Fruit fly (Drosophila melanogaster) whole organism, embryonic: ENCODE data around the gene Gyc89Da.

Experiments
- CG12155 ChIP-seq: fragments of 200-800 bp; sonication (Bioruptor generic); optimal IDR thresholded peaks from 3 replicates; lab custom pipeline; 2016; ENCODE audit warnings: missing biosample characterization, missing genetic modification characterization
- CG1233 ChIP-seq: fragments of 200-800 bp; sonication (Bioruptor generic); optimal IDR thresholded peaks from 4 replicates; lab custom pipeline; 2018; ENCODE audit warnings: missing biosample characterization, mild to moderate bottlenecking, missing genetic modification characterization
- CG14050 ChIP-seq: fragments of 200-800 bp; sonication (Bioruptor generic); IDR thresholded peaks from 3 replicates; pipeline ENCODE4 v1.3.6; 2022; ENCODE audit warnings: missing biosample characterization, missing genetic modification characterization
- CG15479 ChIP-seq: fragments of 200-800 bp; sonication (Bioruptor generic); optimal IDR thresholded peaks from 3 replicates; lab custom pipeline; 2019; ENCODE audit warnings: missing biosample characterization, mild to moderate bottlenecking, missing genetic modification characterization, moderate library complexity
- CG17568 ChIP-seq: fragments of 200-800 bp; sonication (Bioruptor generic); optimal IDR thresholded peaks from 2 replicates; lab custom pipeline; 2018; ENCODE audit warnings: missing biosample characterization, mild to moderate bottlenecking, missing genetic modification characterization, moderate library complexity
- CG1792 ChIP-seq: fragments of 200-800 bp; sonication (Bioruptor generic); optimal IDR thresholded peaks from 2 replicates; lab custom pipeline; 2016; ENCODE audit warnings: missing biosample characterization, missing genetic modification characterization
- CG3065 ChIP-seq: fragments of 200-800 bp; sonication (Bioruptor generic); optimal IDR thresholded peaks from 2 replicates; lab custom pipeline; 2016; ENCODE audit warnings: missing biosample characterization, missing genetic modification characterization
- CG31441 ChIP-seq: fragments of 200-800 bp; sonication (Bioruptor generic); IDR thresholded peaks from 2 replicates; pipeline ENCODE4 v1.3.6; 2022; ENCODE audit warnings: missing biosample characterization, missing genetic modification characterization
- CG32767 ChIP-seq: fragments of 200-800 bp; sonication (Bioruptor generic); IDR thresholded peaks from 2 replicates; pipeline ENCODE4 v1.3.6; 2022; ENCODE audit warnings: missing biosample characterization, missing genetic modification characterization
- CG5180 ChIP-seq: fragments of 200-800 bp; sonication (Bioruptor generic); optimal IDR thresholded peaks from 3 replicates; lab custom pipeline; 2017; ENCODE audit warnings: missing biosample characterization, missing genetic modification characterization, mild to moderate bottlenecking, moderate library complexity, missing genetic modification reagents
- CG6765 ChIP-seq: fragments of 200-800 bp; sonication (Bioruptor generic); optimal IDR thresholded peaks from 3 replicates; lab custom pipeline; 2017; ENCODE audit warnings: missing biosample characterization, mild to moderate bottlenecking, missing genetic modification characterization
- CG7556 ChIP-seq: fragments of 200-800 bp; sonication (Bioruptor generic); optimal IDR thresholded peaks from 2 replicates; lab custom pipeline; 2017; ENCODE audit warnings: missing biosample characterization, mild to moderate bottlenecking, missing genetic modification characterization
- Fer1 ChIP-seq: fragments of 200-800 bp; sonication (Bioruptor generic); optimal IDR thresholded peaks from 2 replicates; lab custom pipeline; 2017; ENCODE audit warnings: missing biosample characterization, mild to moderate bottlenecking, missing genetic modification characterization
- Fer2 ChIP-seq: fragments of 200-800 bp; sonication (Bioruptor generic); optimal IDR thresholded peaks from 2 replicates; lab custom pipeline; 2018; ENCODE audit warnings: missing biosample characterization, mild to moderate bottlenecking, missing genetic modification characterization, moderate library complexity
- H15 ChIP-seq: fragments of 200-800 bp; sonication (Bioruptor generic); IDR thresholded peaks from 3 replicates; pipeline ENCODE4 v1.3.6; 2022; ENCODE audit warnings: missing biosample characterization, missing genetic modification characterization
- HLH54F ChIP-seq: fragments of 200-800 bp; sonication (Bioruptor generic); optimal IDR thresholded peaks from 3 replicates; lab custom pipeline; 2016; ENCODE audit warnings: missing biosample characterization, missing genetic modification characterization
- HLHmδ ChIP-seq: fragments of 200-800 bp; sonication (Bioruptor generic); optimal IDR thresholded peaks from 2 replicates; lab custom pipeline; 2018; ENCODE audit warnings: missing biosample characterization, mild to moderate bottlenecking, missing genetic modification characterization, moderate library complexity
- HmgD ChIP-seq: fragments of 200-800 bp; sonication (Bioruptor generic); optimal IDR thresholded peaks from 3 replicates; lab custom pipeline; 2016; ENCODE audit warnings: missing biosample characterization, missing genetic modification characterization
- Kr ChIP-seq: fragments of 200-800 bp; sonication (Bioruptor generic); optimal IDR thresholded peaks from 2 replicates; lab custom pipeline; 2017; ENCODE audit warnings: missing biosample characterization, mild to moderate bottlenecking, missing genetic modification characterization
- Lpt ChIP-seq: fragments of >200 bp; optimal IDR thresholded peaks from 2 replicates; lab custom pipeline; 2018; ENCODE audit warnings: missing biosample characterization, missing genetic modification characterization
- Med ChIP-seq: fragments of 200-800 bp; sonication (Bioruptor generic); peaks from one replicate; lab custom pipeline; 2016; ENCODE audit warnings: missing biosample characterization, missing genetic modification characterization, mild to moderate bottlenecking, inconsistent platforms, moderate library complexity
- NC2α ChIP-seq: fragments of 200-800 bp; sonication (Bioruptor generic); optimal IDR thresholded peaks from 2 replicates; lab custom pipeline; 2016; ENCODE audit warnings: missing biosample characterization, missing genetic modification characterization
- NfI ChIP-seq: fragments of 200-800 bp; sonication (Bioruptor generic); optimal IDR thresholded peaks from 3 replicates; lab custom pipeline; 2018; ENCODE audit warnings: missing biosample characterization, mild to moderate bottlenecking, missing genetic modification characterization, moderate library complexity
- Opbp ChIP-seq: fragments of 200-800 bp; sonication (Bioruptor generic); IDR thresholded peaks from 3 replicates; pipeline ENCODE4 v1.3.6; 2022; ENCODE audit warnings: missing biosample characterization, missing genetic modification characterization; ENCODE audit not compliant: partially characterized antibody
- Sox102F ChIP-seq: fragments of 200-800 bp; sonication (Bioruptor generic); optimal IDR thresholded peaks from 2 replicates; lab custom pipeline; 2018; ENCODE audit warnings: missing biosample characterization, mild to moderate bottlenecking, missing genetic modification characterization, moderate library complexity
- Trl ChIP-seq, 3 experiments: fragments of >200 bp in 2 of 3; fragments of 200-800 bp in 1 of 3; sonication (Bioruptor generic) in 1 of 3; optimal IDR thresholded peaks; 2 replicates in 1 of 3; 3 replicates in 2 of 3; lab custom pipeline; 2016 to 2017; ENCODE audit warnings: missing biosample characterization in 1 of 3, missing genetic modification characterization in 1 of 3
- YL-1 ChIP-seq: fragments of 200-800 bp; sonication (Bioruptor generic); optimal IDR thresholded peaks from 3 replicates; lab custom pipeline; 2017; ENCODE audit warnings: missing biosample characterization, mild to moderate bottlenecking, missing genetic modification characterization
- ab ChIP-seq: fragments of 200-800 bp; sonication (Bioruptor generic); optimal IDR thresholded peaks from 2 replicates; lab custom pipeline; 2016; ENCODE audit warnings: missing biosample characterization, missing genetic modification characterization
- amos ChIP-seq: fragments of 200-800 bp; sonication (Bioruptor generic); IDR thresholded peaks from 2 replicates; pipeline ENCODE4 v1.3.6; 2022; ENCODE audit warnings: missing biosample characterization, missing genetic modification characterization; ENCODE audit not compliant: partially characterized antibody
- ap ChIP-seq: fragments of 200-800 bp; sonication (Bioruptor generic); IDR thresholded peaks from 2 replicates; pipeline ENCODE4 v1.3.6; 2022; ENCODE audit warnings: missing biosample characterization, missing genetic modification characterization
- cad ChIP-seq: fragments of >200 bp; optimal IDR thresholded peaks from 2 replicates; lab custom pipeline; 2017; ENCODE audit warnings: missing biosample characterization, missing genetic modification characterization
- cg ChIP-seq: fragments of 200-800 bp; sonication (Bioruptor generic); optimal IDR thresholded peaks from 3 replicates; lab custom pipeline; 2019; ENCODE audit warnings: missing biosample characterization, mild to moderate bottlenecking, missing genetic modification characterization, moderate library complexity
- chif ChIP-seq, 2 experiments: fragments of 200-800 bp; sonication (Bioruptor generic); optimal IDR thresholded peaks; 3 replicates each; lab custom pipeline; 2016; ENCODE audit warnings: missing biosample characterization in 2 of 2, missing genetic modification characterization in 2 of 2
- dysf ChIP-seq: fragments of 200-800 bp; sonication (Bioruptor generic); IDR thresholded peaks from 3 replicates; pipeline ENCODE4 v1.3.6; 2022; ENCODE audit warnings: missing biosample characterization, missing genetic modification characterization
- gfzf ChIP-seq: fragments of 200-800 bp; sonication (Bioruptor generic); optimal IDR thresholded peaks from 2 replicates; lab custom pipeline; 2016; ENCODE audit warnings: missing biosample characterization, mild to moderate bottlenecking, missing genetic modification characterization, moderate library complexity
- gro ChIP-seq: fragments of 200-800 bp; sonication (Bioruptor generic); optimal IDR thresholded peaks from 2 replicates; lab custom pipeline; 2016; ENCODE audit warnings: missing biosample characterization, missing genetic modification characterization
- gsb-n ChIP-seq: fragments of 200-800 bp; sonication (Bioruptor generic); optimal IDR thresholded peaks from 3 replicates; lab custom pipeline; 2018; ENCODE audit warnings: missing biosample characterization, mild to moderate bottlenecking, missing genetic modification characterization
- hkb ChIP-seq, 2 experiments: fragments of 200-800 bp in 1 of 2; fragments of >200 bp in 1 of 2; sonication (Bioruptor generic) in 1 of 2; IDR thresholded peaks in 1 of 2; optimal IDR thresholded peaks in 1 of 2; 2 replicates each; pipeline versions ENCODE4 v1.3.6 to Lab custom; 2017 to 2022; ENCODE audit warnings: missing biosample characterization in 1 of 2, missing genetic modification characterization in 1 of 2
- inv ChIP-seq: fragments of 200-800 bp; sonication (Bioruptor generic); IDR thresholded peaks from 2 replicates; pipeline ENCODE4 v1.3.6; 2022; ENCODE audit warnings: missing biosample characterization, missing genetic modification characterization; ENCODE audit not compliant: partially characterized antibody
- mam ChIP-seq: fragments of 200-800 bp; sonication (Bioruptor generic); optimal IDR thresholded peaks from 3 replicates; lab custom pipeline; 2016; ENCODE audit warnings: missing biosample characterization, missing genetic modification characterization
- psq ChIP-seq: fragments of 200-800 bp; sonication (Bioruptor generic); optimal IDR thresholded peaks from 2 replicates; lab custom pipeline; 2017; ENCODE audit warnings: missing biosample characterization, missing genetic modification characterization
- ro ChIP-seq: fragments of 200-800 bp; sonication (Bioruptor generic); IDR thresholded peaks from 2 replicates; pipeline ENCODE4 v1.3.6; 2022; ENCODE audit warnings: missing biosample characterization, missing genetic modification characterization
- sc ChIP-seq, 3 experiments: fragments of >200 bp in 2 of 3; fragments of 200-800 bp in 1 of 3; sonication (Bioruptor generic) in 1 of 3; optimal IDR thresholded peaks; 2 replicates in 2 of 3; 3 replicates in 1 of 3; lab custom pipeline; 2017; ENCODE audit warnings: mild to moderate bottlenecking in 1 of 3, missing biosample characterization in 1 of 3, missing genetic modification characterization in 1 of 3, missing genetic modification reagents in 1 of 3
- seq ChIP-seq: fragments of 200-800 bp; sonication (Bioruptor generic); IDR thresholded peaks from 2 replicates; pipeline ENCODE4 v1.3.6; 2022; ENCODE audit warnings: missing biosample characterization, missing genetic modification characterization
- sisA ChIP-seq: fragments of 200-800 bp; sonication (Bioruptor generic); IDR thresholded peaks from 2 replicates; pipeline ENCODE4 v1.3.6; 2022; ENCODE audit warnings: missing biosample characterization, missing genetic modification characterization
- tio ChIP-seq: fragments of 200-800 bp; sonication (Bioruptor generic); optimal IDR thresholded peaks from 2 replicates; lab custom pipeline; 2017; ENCODE audit warnings: missing biosample characterization, missing genetic modification characterization, inconsistent platforms
- tx ChIP-seq: fragments of 200-800 bp; sonication (Bioruptor generic); optimal IDR thresholded peaks from 2 replicates; lab custom pipeline; 2016; ENCODE audit warnings: missing biosample characterization, missing genetic modification characterization
- wdn ChIP-seq: fragments of 200-800 bp; sonication (Bioruptor generic); IDR thresholded peaks from 2 replicates; pipeline ENCODE4 v1.3.6; 2022; ENCODE audit warnings: missing biosample characterization, missing genetic modification characterization
- yki ChIP-seq: fragments of >200 bp; optimal IDR thresholded peaks from 3 replicates; lab custom pipeline; 2018
- zen2 ChIP-seq: fragments of 200-800 bp; sonication (Bioruptor generic); IDR thresholded peaks from 3 replicates; pipeline ENCODE4 v1.3.6; 2022; ENCODE audit warnings: missing biosample characterization, missing genetic modification characterization; ENCODE audit not compliant: partially characterized antibody

Gyc89Da gene

dm6 chr3R:16441367-16441923 lies 31.0 kb upstream of the Gyc89Da start, which contains the start of gene ema (continued):
- no peak for TF ChIP-seq Trl (optimal IDR thresholded peaks at IDR 0.05; lab: Kevin White, UChicago)
- TF ChIP-seq Trl (GFP tag; optimal IDR thresholded peaks at IDR 0.05; lab: Kevin White, UChicago) = no peak
- TF ChIP-seq CG15479 (GFP tag; lab: Kevin White, UChicago) = no peak
- TF ChIP-seq ap = no peak
- TF ChIP-seq CG14050 (GFP tag; lab: Robert Waterston, UW) = no peak
- no peak for TF ChIP-seq H15 (GFP tag; lab: Robert Waterston, UW)
- TF ChIP-seq dysf (GFP tag; lab: Robert Waterston, UW) = no peak
- no peak for TF ChIP-seq HmgD (GFP tag; lab: Kevin White, UChicago)
- TF ChIP-seq CG5180 (GFP tag; lab: Kevin White, UChicago) = no peak
- TF ChIP-seq NfI (GFP tag; lab: Kevin White, UChicago) = peak; percentile 11
- no peak for TF ChIP-seq tx
- TF ChIP-seq ro (GFP tag; lab: Robert Waterston, UW) = no peak
- TF ChIP-seq NC2α (GFP tag; lab: Kevin White, UChicago) = no peak
- no peak for TF ChIP-seq psq (GFP tag; lab: Kevin White, UChicago)
- TF ChIP-seq CG32767 (GFP tag; lab: Robert Waterston, UW) = no peak
- TF ChIP-seq CG3065 = no peak
- TF ChIP-seq CG17568 (GFP tag; lab: Kevin White, UChicago) = no peak
- TF ChIP-seq Kr = no peak
- TF ChIP-seq zen2 = no peak
- no peak for TF ChIP-seq HLH54F
- TF ChIP-seq CG31441 (GFP tag; lab: Robert Waterston, UW) = peak; percentile 85
- peak; percentile 5 for TF ChIP-seq CG6765 (GFP tag; lab: Kevin White, UChicago)
- TF ChIP-seq gro (GFP tag; lab: Kevin White, UChicago) = no peak
- TF ChIP-seq YL-1 (GFP tag; lab: Kevin White, UChicago) = peak; percentile 80
- TF ChIP-seq ab = no peak
- TF ChIP-seq chif (GFP tag; optimal IDR thresholded peaks at IDR 0.05; lab: Kevin White, UChicago) = peak in 1 of 2 experiments; percentile 18
- no peak for TF ChIP-seq CG1233 (GFP tag; lab: Kevin White, UChicago)
- TF ChIP-seq CG12155 = no peak
- TF ChIP-seq tio (GFP tag; lab: Kevin White, UChicago) = no peak
- TF ChIP-seq Lpt (GFP tag; lab: Kevin White, UChicago) = no peak
- no peak for TF ChIP-seq sc (optimal IDR thresholded peaks at IDR 0.05; lab: Kevin White, UChicago)
- no peak for TF ChIP-seq sc (GFP tag; optimal IDR thresholded peaks at IDR 0.05; lab: Kevin White, UChicago)
- no peak for TF ChIP-seq sisA (GFP tag; lab: Robert Waterston, UW)
- no peak for TF ChIP-seq Sox102F (GFP tag; lab: Kevin White, UChicago)
- TF ChIP-seq amos (GFP tag; lab: Robert Waterston, UW) = peak; percentile 47; the same call in 1 of the 2 replicates
- no peak for TF ChIP-seq inv
- no peak for TF ChIP-seq wdn (GFP tag; lab: Robert Waterston, UW)
- peak; percentile 35 for TF ChIP-seq mam (GFP tag; lab: Kevin White, UChicago)
- TF ChIP-seq gsb-n (tag; lab: Kevin White, UChicago) = no peak
- TF ChIP-seq hkb (optimal IDR thresholded peaks at IDR 0.05; lab: Kevin White, UChicago) = no peak
- no peak for TF ChIP-seq hkb (GFP tag; IDR thresholded peaks at IDR 0.05; lab: Robert Waterston, UW)
- TF ChIP-seq HLHmδ (GFP tag; lab: Kevin White, UChicago) = no peak
- TF ChIP-seq Fer2 (tag; lab: Kevin White, UChicago) = no peak
- no peak for TF ChIP-seq cad
- TF ChIP-seq Med (GFP tag; lab: Kevin White, UChicago) = peak; percentile 91
- TF ChIP-seq cg = no peak
- no peak for TF ChIP-seq yki
- peak; percentile 47 for TF ChIP-seq Fer1 (GFP tag; lab: Kevin White, UChicago)
- no peak for TF ChIP-seq gfzf (GFP tag; lab: Kevin White, UChicago)
- no peak for TF ChIP-seq seq (GFP tag; lab: Robert Waterston, UW)
- no peak for TF ChIP-seq CG7556
- no peak for TF ChIP-seq CG1792 (GFP tag; lab: Kevin White, UChicago)
- TF ChIP-seq Opbp (GFP tag; lab: Robert Waterston, UW) = peak; percentile 39; the same call in 1 of the 3 replicates
